Worm (Caenorhabditis elegans) whole organism, late embryonic: ENCODE data around the gene srbc-7.

Source experiments
- C08G9.2 ChIP-seq: sonication (generic microtip); optimal IDR thresholded peaks from 2 replicates; lab custom pipeline; 2016; ENCODE audit warnings: mild to moderate bottlenecking, missing genetic modification characterization, moderate library complexity, missing compliant biosample characterization
- F13H6.1 ChIP-seq: sonication (generic microtip); optimal IDR thresholded peaks from 2 replicates; lab custom pipeline; 2016; ENCODE audit warnings: missing genetic modification characterization, missing compliant biosample characterization
- K02D7.2 ChIP-seq: sonication (generic microtip); optimal IDR thresholded peaks from 2 replicates; lab custom pipeline; 2017; ENCODE audit warnings: mild to moderate bottlenecking, missing genetic modification characterization, missing compliant biosample characterization
- K09A11.1 ChIP-seq: sonication (generic microtip); optimal IDR thresholded peaks from 2 replicates; lab custom pipeline; 2017; ENCODE audit warnings: antibody characterized with exemption, mild to moderate bottlenecking, missing genetic modification characterization, missing compliant biosample characterization; ENCODE audit not compliant: insufficient read depth
- T23F11.4 ChIP-seq: fragments of 200-800 bp; sonication (Bioruptor generic); optimal IDR thresholded peaks from 2 replicates; lab custom pipeline; 2018; ENCODE audit warnings: mild to moderate bottlenecking, missing genetic modification characterization, missing compliant biosample characterization
- Y22D7AL.16 ChIP-seq: sonication (generic microtip); optimal IDR thresholded peaks from 2 replicates; lab custom pipeline; 2016; ENCODE audit warnings: missing genetic modification characterization, missing compliant biosample characterization
- ama-1 ChIP-seq: fragments of 150-350 bp; optimal IDR thresholded peaks from 2 replicates; lab custom pipeline; 2014
- ceh-14 ChIP-seq: sonication (generic microtip); optimal IDR thresholded peaks from 2 replicates; lab custom pipeline; 2016; ENCODE audit warnings: missing genotype, missing genetic modification characterization, missing compliant biosample characterization
- ceh-19 ChIP-seq: fragments of 200-800 bp; sonication (Bioruptor generic); optimal IDR thresholded peaks from 2 replicates; lab custom pipeline; 2018; ENCODE audit warnings: mild to moderate bottlenecking, missing genetic modification characterization, missing compliant biosample characterization
- ceh-2 ChIP-seq: sonication (generic microtip); optimal IDR thresholded peaks from 2 replicates; lab custom pipeline; 2016; ENCODE audit warnings: missing genotype, missing genetic modification characterization, missing compliant biosample characterization
- ceh-22 ChIP-seq: sonication (generic microtip); optimal IDR thresholded peaks from 2 replicates; lab custom pipeline; 2017; ENCODE audit warnings: missing biosample characterization, missing genetic modification characterization
- ceh-30 ChIP-seq: fragments of 150-350 bp; optimal IDR thresholded peaks from 2 replicates; lab custom pipeline; 2014; ENCODE audit warnings: missing biosample characterization, missing genetic modification characterization
- ceh-6 ChIP-seq: fragments of 200-800 bp; sonication (Bioruptor generic); optimal IDR thresholded peaks from 2 replicates; lab custom pipeline; 2018; ENCODE audit warnings: mild to moderate bottlenecking, missing genetic modification characterization, missing compliant biosample characterization
- ceh-9 ChIP-seq: sonication (generic microtip); optimal IDR thresholded peaks from 2 replicates; lab custom pipeline; 2016; ENCODE audit warnings: mild to moderate bottlenecking, missing genetic modification characterization, inconsistent platforms, missing compliant biosample characterization
- elt-2 ChIP-seq: sonication (generic microtip); optimal IDR thresholded peaks from 2 replicates; lab custom pipeline; 2016; ENCODE audit warnings: missing genetic modification reagents, missing genetic modification characterization, missing compliant biosample characterization
- elt-4 ChIP-seq: sonication (generic microtip); optimal IDR thresholded peaks from 2 replicates; lab custom pipeline; 2016; ENCODE audit warnings: missing genetic modification characterization, missing compliant biosample characterization
- ets-4 ChIP-seq: sonication (generic microtip); optimal IDR thresholded peaks from 2 replicates; lab custom pipeline; 2016; ENCODE audit warnings: missing genetic modification characterization, missing compliant biosample characterization
- fax-1 ChIP-seq: sonication (generic microtip); optimal IDR thresholded peaks from 2 replicates; lab custom pipeline; 2016; ENCODE audit warnings: missing genotype, missing genetic modification characterization, missing compliant biosample characterization
- fkh-10 ChIP-seq: fragments of 150-350 bp; optimal IDR thresholded peaks from 2 replicates; lab custom pipeline; 2014; ENCODE audit warnings: missing biosample characterization, missing genetic modification reagents, missing genetic modification characterization
- gmeb-2 ChIP-seq: sonication (generic microtip); optimal IDR thresholded peaks from 2 replicates; lab custom pipeline; 2016; ENCODE audit warnings: missing genetic modification characterization, inconsistent platforms, missing compliant biosample characterization
- hlh-13 ChIP-seq: fragments of 200-800 bp; sonication (Bioruptor generic); optimal IDR thresholded peaks from 2 replicates; lab custom pipeline; 2018; ENCODE audit warnings: mild to moderate bottlenecking, missing genetic modification characterization, missing compliant biosample characterization
- hlh-15 ChIP-seq: sonication (generic microtip); optimal IDR thresholded peaks from 2 replicates; lab custom pipeline; 2016; ENCODE audit warnings: missing genetic modification characterization, missing compliant biosample characterization
- hlh-30 ChIP-seq: sonication (generic microtip); optimal IDR thresholded peaks from 2 replicates; lab custom pipeline; 2017; ENCODE audit warnings: antibody characterized with exemption, missing genetic modification characterization, missing compliant biosample characterization; ENCODE audit not compliant: insufficient read depth
- madf-2 ChIP-seq: sonication (generic microtip); optimal IDR thresholded peaks from 2 replicates; lab custom pipeline; 2017; ENCODE audit warnings: missing genetic modification characterization, missing compliant biosample characterization
- mec-3 ChIP-seq: sonication (generic microtip); optimal IDR thresholded peaks from 2 replicates; lab custom pipeline; 2016; ENCODE audit warnings: borderline replicate concordance, missing genetic modification characterization, missing compliant biosample characterization
- nfya-1 ChIP-seq: sonication (generic microtip); optimal IDR thresholded peaks from 2 replicates; lab custom pipeline; 2017; ENCODE audit warnings: missing genetic modification characterization, mild to moderate bottlenecking, missing compliant biosample characterization, antibody characterized with exemption, moderate library complexity
- npax-4 ChIP-seq: sonication (generic microtip); optimal IDR thresholded peaks from 2 replicates; lab custom pipeline; 2016; ENCODE audit warnings: missing genetic modification characterization, missing compliant biosample characterization
- odd-2 ChIP-seq: sonication (generic microtip); optimal IDR thresholded peaks from 2 replicates; lab custom pipeline; 2017; ENCODE audit warnings: antibody characterized with exemption, mild to moderate bottlenecking, missing genetic modification characterization, missing compliant biosample characterization
- pag-3 ChIP-seq: sonication (generic microtip); optimal IDR thresholded peaks from 2 replicates; lab custom pipeline; 2016; ENCODE audit warnings: missing compliant biosample characterization, missing genetic modification characterization, borderline replicate concordance
- pha-2 ChIP-seq: sonication (generic microtip); optimal IDR thresholded peaks from 2 replicates; lab custom pipeline; 2017; ENCODE audit warnings: mild to moderate bottlenecking, missing genetic modification characterization, missing compliant biosample characterization
- ref-2 ChIP-seq: sonication (generic microtip); optimal IDR thresholded peaks from 2 replicates; lab custom pipeline; 2016; ENCODE audit warnings: missing genetic modification characterization, missing compliant biosample characterization
- rnt-1 ChIP-seq: sonication (generic microtip); optimal IDR thresholded peaks from 2 replicates; lab custom pipeline; 2016; ENCODE audit warnings: missing genetic modification characterization, missing compliant biosample characterization
- sox-2 ChIP-seq: fragments of 200-800 bp; sonication (Bioruptor generic); IDR thresholded peaks from 2 replicates; pipeline ENCODE4 v1.3.6; 2022; ENCODE audit warnings: missing genetic modification reagents, missing genetic modification characterization, missing compliant biosample characterization
- sox-4 ChIP-seq: sonication (generic microtip); optimal IDR thresholded peaks from 2 replicates; lab custom pipeline; 2017; ENCODE audit warnings: mild to moderate bottlenecking, missing genetic modification characterization, inconsistent platforms, missing compliant biosample characterization
- tbx-7 ChIP-seq: sonication (generic microtip); optimal IDR thresholded peaks from 2 replicates; lab custom pipeline; 2016; ENCODE audit warnings: missing genotype, missing genetic modification characterization, missing compliant biosample characterization
- ttx-3 ChIP-seq: sonication (generic microtip); optimal IDR thresholded peaks from 2 replicates; lab custom pipeline; 2016; ENCODE audit warnings: missing genetic modification reagents, missing genetic modification characterization, missing compliant biosample characterization
- unc-42 ChIP-seq: sonication (generic microtip); optimal IDR thresholded peaks from 2 replicates; lab custom pipeline; 2016; ENCODE audit warnings: missing genotype, missing genetic modification characterization, missing compliant biosample characterization
- unc-86 ChIP-seq: sonication (generic microtip); optimal IDR thresholded peaks from 2 replicates; lab custom pipeline; 2016; ENCODE audit warnings: missing genetic modification characterization, missing compliant biosample characterization
- ztf-16 ChIP-seq: sonication (generic microtip); optimal IDR thresholded peaks from 2 replicates; lab custom pipeline; 2017; ENCODE audit warnings: missing genetic modification characterization, missing compliant biosample characterization

Gene srbc-7

ce11 chrV:7460898-7461297 lies 26.5 kb downstream of the srbc-7 start, which contains the start of gene srh-92:
TSS of gene srh-92 (minus strand) at chrV:7460998.
- TF ChIP-seq T23F11.4 (GFP tag; lab: Kevin White, UChicago) = no peak
- TF ChIP-seq ceh-22 (tag; lab: Kevin White, UChicago) = no peak
- no peak for TF ChIP-seq ceh-14
- no peak for TF ChIP-seq unc-86 (tag; lab: Kevin White, UChicago)
- no peak for TF ChIP-seq rnt-1 (tag; lab: Kevin White, UChicago)
- no peak for TF ChIP-seq hlh-13 (GFP tag; lab: Kevin White, UChicago)
- no peak for TF ChIP-seq mec-3 (tag; lab: Kevin White, UChicago)
- no peak for TF ChIP-seq elt-2 (tag; lab: Kevin White, UChicago)
- no peak for TF ChIP-seq sox-4 (tag; lab: Kevin White, UChicago)

- no peak for TF ChIP-seq K09A11.1
- no peak for TF ChIP-seq elt-4 (tag; lab: Kevin White, UChicago)
- TF ChIP-seq tbx-7 (tag; lab: Kevin White, UChicago) = no peak
- no peak for TF ChIP-seq hlh-30 (tag; lab: Kevin White, UChicago)
- no peak for TF ChIP-seq ceh-22 (tag; lab: Kevin White, UChicago)
- TF ChIP-seq ref-2 (tag; lab: Kevin White, UChicago) = no peak
- no peak for TF ChIP-seq mec-3 (tag; lab: Kevin White, UChicago)
- no peak for TF ChIP-seq gmeb-2 (tag; lab: Kevin White, UChicago)
- TF ChIP-seq ceh-2 = no peak
- no peak for TF ChIP-seq ttx-3 (tag; lab: Kevin White, UChicago)
- no peak for TF ChIP-seq sox-2 (GFP tag; lab: Robert Waterston, UW)
- no peak for TF ChIP-seq pha-2 (tag; lab: Kevin White, UChicago)
- TF ChIP-seq ceh-19 (GFP tag; lab: Kevin White, UChicago) = no peak
- no peak for TF ChIP-seq odd-2 (tag; lab: Kevin White, UChicago)
Measured at ce11 chrV:7455008-7455407, 32.4 kb downstream of the srbc-7 start, which contains the start of gene F25E5.2. TSS of gene F25E5.2 (plus strand) at chrV:7455308.

- TF ChIP-seq ama-1 (lab: Kevin White, UChicago) = no peak
- TF ChIP-seq hlh-13 (GFP tag; lab: Kevin White, UChicago) = no peak
- TF ChIP-seq madf-2 (tag; lab: Kevin White, UChicago) = no peak
- no peak for TF ChIP-seq C08G9.2
- no peak for TF ChIP-seq T23F11.4 (GFP tag; lab: Kevin White, UChicago)
Measured at ce11 chrV:7454236-7454635, 33.2 kb downstream of the srbc-7 start, which contains the start of gene try-8. TSS of gene try-8 (minus strand) at chrV:7454336.

ce11 chrV:7451421-7451820 lies 36.0 kb downstream of the srbc-7 start, which contains the start of gene try-11:
TSS of gene try-11 (plus strand) at chrV:7451721.
- no peak for TF ChIP-seq unc-42 (tag; lab: Kevin White, UChicago)
- TF ChIP-seq ceh-2 = no peak
- no peak for TF ChIP-seq F13H6.1
- TF ChIP-seq T23F11.4 (GFP tag; lab: Kevin White, UChicago) = no peak
- no peak for TF ChIP-seq mec-3 (tag; lab: Kevin White, UChicago)
- no peak for TF ChIP-seq hlh-15 (tag; lab: Kevin White, UChicago)
- no peak for TF ChIP-seq nfya-1 (tag; lab: Kevin White, UChicago)
- TF ChIP-seq ets-4 (tag; lab: Kevin White, UChicago) = no peak

- TF ChIP-seq Y22D7AL.16 (tag; lab: Kevin White, UChicago) = no peak
- no peak for TF ChIP-seq ztf-16 (tag; lab: Kevin White, UChicago)
- TF ChIP-seq fax-1 (tag; lab: Kevin White, UChicago) = no peak
- no peak for TF ChIP-seq fkh-10 (GFP tag; lab: Kevin White, UChicago)
- TF ChIP-seq rnt-1 (tag; lab: Kevin White, UChicago) = no peak
- no peak for TF ChIP-seq K02D7.2
- TF ChIP-seq ceh-2 = no peak
- TF ChIP-seq unc-42 (tag; lab: Kevin White, UChicago) = no peak
- TF ChIP-seq ceh-30 (tag; lab: Kevin White, UChicago) = no peak
- no peak for TF ChIP-seq pag-3 (tag; lab: Kevin White, UChicago)
- TF ChIP-seq ceh-9 = no peak
- TF ChIP-seq ama-1 (lab: Kevin White, UChicago) = no peak
- TF ChIP-seq npax-4 = no peak
- TF ChIP-seq ceh-14 = no peak
- no peak for TF ChIP-seq elt-4 (tag; lab: Kevin White, UChicago)
- no peak for TF ChIP-seq ceh-6 (GFP tag; lab: Kevin White, UChicago)
- TF ChIP-seq odd-2 (tag; lab: Kevin White, UChicago) = no peak
- TF ChIP-seq, all 69 proteins: peak for 0
Measured at ce11 chrV:7449303-7449827, 38.1 kb downstream of the srbc-7 start, which contains the start of gene try-12. TSS of gene try-12 (plus strand) at chrV:7449353.
